Fruit fly (Drosophila melanogaster): ENCODE measurements around the gene CG11035.

DNA sequence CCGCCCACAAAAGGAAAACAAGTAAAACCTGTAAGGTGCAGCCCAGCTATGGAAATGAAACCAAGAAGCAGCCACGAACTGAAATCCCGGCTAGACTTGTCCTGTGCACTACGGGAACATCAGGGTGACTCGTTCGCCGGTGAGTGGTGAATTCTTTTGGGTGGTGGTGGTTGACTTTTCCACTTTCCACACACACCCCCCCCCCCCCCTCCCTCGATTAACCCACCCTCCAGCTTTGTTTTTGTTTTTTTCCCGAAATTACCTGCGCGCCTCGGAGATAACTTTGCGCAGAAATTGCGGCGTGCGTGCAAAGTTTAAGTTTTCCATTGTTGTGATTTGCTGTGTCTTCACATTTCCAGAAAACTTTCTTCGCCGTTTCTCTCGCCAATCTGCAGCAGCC, 6.3 kb downstream of the CG11035 start:
- TF ChIP-seq usp (GFP tag; optimal IDR thresholded peaks at IDR 0.05) (no peak), CG8478 (optimal IDR thresholded peaks at IDR 0.05) (no peak), pan (optimal IDR thresholded peaks at IDR 0.05) (no peak)
